Fruit fly (Drosophila melanogaster) S2 (cell line): ENCODE measurements around the gene Alp13.

ENCODE experiments used
- CG8478 ChIP-seq: fragments of >200 bp; optimal IDR thresholded peaks from 2 replicates; lab custom pipeline; 2018
- CTCF ChIP-seq, 2 experiments: fragments of >200 bp; optimal IDR thresholded peaks; 2 replicates each; lab custom pipeline; 2018

DNA sequence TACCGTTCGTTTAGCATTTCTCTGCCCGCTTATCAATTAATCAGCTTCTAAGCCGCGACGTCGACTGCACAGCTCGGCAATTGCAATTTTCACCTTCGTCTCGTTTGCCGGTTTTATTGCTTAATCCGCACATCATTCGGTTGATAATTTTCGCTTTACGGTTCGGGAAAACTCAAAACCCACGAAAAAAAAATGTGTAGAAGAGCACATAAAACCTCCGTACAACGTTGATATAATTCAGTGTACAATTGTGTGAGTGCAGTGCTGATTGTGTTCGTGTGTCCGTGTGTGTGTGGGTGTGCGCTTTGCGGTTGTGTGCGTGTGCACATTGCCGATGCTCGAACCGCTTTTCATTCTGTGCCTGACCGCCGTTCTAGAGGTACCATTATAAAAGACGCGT is 37.0 kb upstream of the Alp13 start, which contains the start of gene CAH7:
- TF ChIP-seq CTCF (optimal IDR thresholded peaks at IDR 0.05; lab: Kevin White, UChicago) (no peak), CG8478 (lab: Kevin White, UChicago) (no peak)
